Fruit fly (Drosophila melanogaster) whole organism, embryonic: ENCODE data around the gene Erk7.

Experiments used
- Bteb2 ChIP-seq: fragments of 200-800 bp; sonication (Bioruptor generic); optimal IDR thresholded peaks from 2 replicates; lab custom pipeline; 2016; ENCODE audit warnings: missing biosample characterization, missing genetic modification characterization
- CG10274 ChIP-seq: fragments of 200-800 bp; sonication (Bioruptor generic); optimal IDR thresholded peaks from 3 replicates; lab custom pipeline; 2017; ENCODE audit warnings: missing biosample characterization, mild to moderate bottlenecking, missing genetic modification characterization
- CG10462 ChIP-seq: fragments of 200-800 bp; sonication (Bioruptor generic); optimal IDR thresholded peaks from 2 replicates; lab custom pipeline; 2016; ENCODE audit warnings: missing biosample characterization, missing genetic modification characterization
- CG11247 ChIP-seq: fragments of 200-800 bp; sonication (Bioruptor generic); IDR thresholded peaks from 2 replicates; pipeline ENCODE4 v1.3.6; 2022; ENCODE audit warnings: missing biosample characterization, missing genetic modification characterization
- CG12299 ChIP-seq: fragments of 200-800 bp; sonication (Bioruptor generic); optimal IDR thresholded peaks from 2 replicates; lab custom pipeline; 2018; ENCODE audit warnings: missing biosample characterization, mild to moderate bottlenecking, missing genetic modification characterization
- CG13287 ChIP-seq: fragments of 200-800 bp; sonication (Bioruptor generic); IDR thresholded peaks from 2 replicates; pipeline ENCODE4 v1.3.6; 2022; ENCODE audit warnings: missing biosample characterization, missing genetic modification characterization; ENCODE audit not compliant: partially characterized antibody
- CG13424 ChIP-seq: fragments of 200-800 bp; sonication (Bioruptor generic); optimal IDR thresholded peaks from 2 replicates; lab custom pipeline; 2019; ENCODE audit warnings: missing biosample characterization, mild to moderate bottlenecking, missing genetic modification characterization, moderate library complexity
- CG13775 ChIP-seq: fragments of 200-800 bp; sonication (Bioruptor generic); optimal IDR thresholded peaks from 3 replicates; lab custom pipeline; 2017; ENCODE audit warnings: missing biosample characterization, mild to moderate bottlenecking, missing genetic modification characterization
- CG15011 ChIP-seq: fragments of 200-800 bp; sonication (Bioruptor generic); optimal IDR thresholded peaks from 3 replicates; lab custom pipeline; 2018; ENCODE audit warnings: missing biosample characterization, mild to moderate bottlenecking, missing genetic modification characterization
- CG15696 ChIP-seq: fragments of 200-800 bp; sonication (Bioruptor generic); optimal IDR thresholded peaks from 2 replicates; lab custom pipeline; 2019; ENCODE audit warnings: missing biosample characterization, mild to moderate bottlenecking, missing genetic modification characterization, moderate library complexity
- CG2199 ChIP-seq: fragments of 200-800 bp; sonication (Bioruptor generic); IDR thresholded peaks from 3 replicates; pipeline ENCODE4 v1.3.6; 2022; ENCODE audit warnings: missing biosample characterization, missing genetic modification characterization
- CG2712 ChIP-seq: fragments of 200-800 bp; optimal IDR thresholded peaks from 3 replicates; lab custom pipeline; 2019; ENCODE audit warnings: missing biosample characterization, mild to moderate bottlenecking, missing genetic modification characterization, moderate library complexity
- CG31388 ChIP-seq: fragments of 200-800 bp; sonication (Bioruptor generic); optimal IDR thresholded peaks from 2 replicates; lab custom pipeline; 2016; ENCODE audit warnings: missing biosample characterization, missing genetic modification characterization
- CG4707 ChIP-seq: fragments of 200-800 bp; sonication (Bioruptor generic); optimal IDR thresholded peaks from 2 replicates; lab custom pipeline; 2018; ENCODE audit warnings: missing biosample characterization, mild to moderate bottlenecking, missing genetic modification characterization, moderate library complexity
- CG6272 ChIP-seq: fragments of 200-800 bp; sonication (Bioruptor generic); IDR thresholded peaks from 2 replicates; pipeline ENCODE4 v1.3.6; 2022; ENCODE audit warnings: missing biosample characterization, missing genetic modification characterization
- CG7357 ChIP-seq: fragments of 200-800 bp; sonication (Bioruptor generic); IDR thresholded peaks from 3 replicates; pipeline ENCODE4 v1.3.6; 2022; ENCODE audit warnings: missing biosample characterization, missing genetic modification characterization
- CG7556 ChIP-seq: fragments of 200-800 bp; sonication (Bioruptor generic); optimal IDR thresholded peaks from 2 replicates; lab custom pipeline; 2017; ENCODE audit warnings: missing biosample characterization, mild to moderate bottlenecking, missing genetic modification characterization
- CHES-1-like ChIP-seq: fragments of 200-800 bp; sonication (Bioruptor generic); optimal IDR thresholded peaks from 2 replicates; lab custom pipeline; 2016; ENCODE audit warnings: missing biosample characterization, missing genetic modification characterization
- Dip2 ChIP-seq: fragments of 200-800 bp; sonication (Bioruptor generic); IDR thresholded peaks from 2 replicates; pipeline ENCODE4 v1.3.6; 2022; ENCODE audit warnings: missing biosample characterization, missing genetic modification characterization
- Dp ChIP-seq: fragments of 200-800 bp; sonication (Bioruptor generic); optimal IDR thresholded peaks from 2 replicates; lab custom pipeline; 2018; ENCODE audit warnings: missing biosample characterization, mild to moderate bottlenecking, missing genetic modification characterization, moderate library complexity
- Drgx ChIP-seq: fragments of 200-800 bp; sonication (Bioruptor generic); IDR thresholded peaks from 2 replicates; pipeline ENCODE4 v1.3.6; 2022; ENCODE audit warnings: missing biosample characterization, missing genetic modification characterization
- HmgZ ChIP-seq: fragments of 200-800 bp; sonication (Bioruptor generic); optimal IDR thresholded peaks from 2 replicates; lab custom pipeline; 2018; ENCODE audit warnings: missing biosample characterization, mild to moderate bottlenecking, missing genetic modification characterization
- Mad ChIP-seq: fragments of 200-800 bp; sonication (Bioruptor generic); optimal IDR thresholded peaks from 2 replicates; lab custom pipeline; 2016; ENCODE audit warnings: missing biosample characterization, missing genetic modification characterization
- Mes4 ChIP-seq: fragments of 200-800 bp; sonication (Bioruptor generic); optimal IDR thresholded peaks from 2 replicates; lab custom pipeline; 2016; ENCODE audit warnings: missing biosample characterization, missing genetic modification characterization
- Nf-YB ChIP-seq: fragments of 200-800 bp; sonication (Bioruptor generic); optimal IDR thresholded peaks from 3 replicates; lab custom pipeline; 2019; ENCODE audit warnings: missing biosample characterization, mild to moderate bottlenecking, missing genetic modification characterization, moderate library complexity
- Poxn ChIP-seq: fragments of 200-800 bp; sonication (Bioruptor generic); IDR thresholded peaks from 2 replicates; pipeline ENCODE4 v1.3.6; 2022; ENCODE audit warnings: missing biosample characterization, missing genetic modification characterization
- aop ChIP-seq: fragments of 200-800 bp; sonication (Bioruptor generic); IDR thresholded peaks from 2 replicates; pipeline ENCODE4 v1.3.6; 2022; ENCODE audit warnings: missing biosample characterization, missing genetic modification characterization
- bcd ChIP-seq: fragments of 200-800 bp; sonication (Bioruptor generic); optimal IDR thresholded peaks from 2 replicates; lab custom pipeline; 2017; ENCODE audit warnings: missing biosample characterization, mild to moderate bottlenecking, missing genetic modification characterization
- bigmax ChIP-seq: fragments of 200-800 bp; sonication (Bioruptor generic); optimal IDR thresholded peaks from 2 replicates; lab custom pipeline; 2018; ENCODE audit warnings: missing biosample characterization, mild to moderate bottlenecking, missing genetic modification characterization
- crp ChIP-seq, 2 experiments: fragments of 200-800 bp; sonication (Bioruptor generic); optimal IDR thresholded peaks; 2 replicates in 1 of 2; 3 replicates in 1 of 2; lab custom pipeline; 2017; ENCODE audit warnings: missing biosample characterization in 2 of 2, missing genetic modification characterization in 2 of 2, mild to moderate bottlenecking in 1 of 2, moderate library complexity in 1 of 2
- da ChIP-seq: fragments of 200-800 bp; sonication (Bioruptor generic); optimal IDR thresholded peaks from 2 replicates; lab custom pipeline; 2016; ENCODE audit warnings: missing biosample characterization, missing genetic modification characterization
- dmrt99B ChIP-seq: fragments of 200-800 bp; sonication (Bioruptor generic); optimal IDR thresholded peaks from 2 replicates; lab custom pipeline; 2018; ENCODE audit warnings: missing biosample characterization, mild to moderate bottlenecking, missing genetic modification characterization, moderate library complexity
- ems ChIP-seq: fragments of 200-800 bp; sonication (Bioruptor generic); optimal IDR thresholded peaks from 3 replicates; lab custom pipeline; 2016; ENCODE audit warnings: missing biosample characterization, missing genetic modification characterization
- esg ChIP-seq: fragments of 200-800 bp; sonication (Bioruptor generic); conservative IDR thresholded peaks from 2 replicates; pipeline ENCODE4 v1.3.6; 2022; ENCODE audit warnings: missing biosample characterization, missing genetic modification characterization
- eve ChIP-seq, 2 experiments: fragments of >200 bp; optimal IDR thresholded peaks; 2 replicates each; lab custom pipeline; 2017; ENCODE audit warnings: missing biosample characterization in 2 of 2, missing genetic modification characterization in 2 of 2
- grau ChIP-seq: fragments of 200-800 bp; optimal IDR thresholded peaks from 3 replicates; lab custom pipeline; 2019; ENCODE audit warnings: missing biosample characterization, mild to moderate bottlenecking, missing genetic modification characterization, moderate library complexity
- ham ChIP-seq: fragments of 200-800 bp; sonication (Bioruptor generic); IDR thresholded peaks from 2 replicates; pipeline ENCODE4 v1.3.6; 2022; ENCODE audit warnings: missing biosample characterization, missing genetic modification characterization
- hb ChIP-seq: fragments of 200-800 bp; sonication (Bioruptor generic); IDR thresholded peaks from 3 replicates; pipeline ENCODE4 v1.3.6; 2022; ENCODE audit warnings: missing biosample characterization, missing genetic modification characterization; ENCODE audit not compliant: partially characterized antibody
- her ChIP-seq: fragments of 200-800 bp; sonication (Bioruptor generic); optimal IDR thresholded peaks from 2 replicates; lab custom pipeline; 2016; ENCODE audit warnings: missing biosample characterization, missing genetic modification characterization
- lbe ChIP-seq: fragments of 200-800 bp; sonication (Bioruptor generic); optimal IDR thresholded peaks from 2 replicates; lab custom pipeline; 2016; ENCODE audit warnings: missing biosample characterization, mild to moderate bottlenecking, missing genetic modification characterization
- lov ChIP-seq, 2 experiments: fragments of 200-800 bp in 1 of 2; fragments of >200 bp in 1 of 2; sonication (Bioruptor generic) in 1 of 2; IDR thresholded peaks in 1 of 2; optimal IDR thresholded peaks in 1 of 2; 2 replicates in 1 of 2; 3 replicates in 1 of 2; pipeline versions ENCODE4 v1.3.6 to Lab custom; 2017 to 2022; ENCODE audit warnings: missing biosample characterization in 1 of 2, missing genetic modification characterization in 1 of 2
- oc ChIP-seq: fragments of 200-800 bp; sonication (Bioruptor generic); optimal IDR thresholded peaks from 2 replicates; lab custom pipeline; 2018; ENCODE audit warnings: missing biosample characterization, mild to moderate bottlenecking, missing genetic modification characterization, moderate library complexity
- otp ChIP-seq: fragments of 200-800 bp; sonication (Bioruptor generic); IDR thresholded peaks from 3 replicates; pipeline ENCODE4, ENCODE4 v1.3.6; 2022; ENCODE audit warnings: missing biosample characterization, missing genetic modification characterization
- pum ChIP-seq: fragments of 200-800 bp; sonication (Bioruptor generic); optimal IDR thresholded peaks from 2 replicates; lab custom pipeline; 2016; ENCODE audit warnings: missing biosample characterization, missing genetic modification characterization
- ranshi ChIP-seq: fragments of 200-800 bp; sonication (Bioruptor generic); IDR thresholded peaks from 2 replicates; pipeline ENCODE4 v1.3.6; 2022; ENCODE audit warnings: missing biosample characterization, missing genetic modification characterization
- schlank ChIP-seq: fragments of 200-800 bp; sonication (Bioruptor generic); optimal IDR thresholded peaks from 2 replicates; lab custom pipeline; 2018; ENCODE audit warnings: missing biosample characterization, mild to moderate bottlenecking, missing genetic modification characterization
- slbo ChIP-seq: fragments of 200-800 bp; sonication (Bioruptor generic); IDR thresholded peaks from 2 replicates; pipeline ENCODE4 v1.3.6; 2022; ENCODE audit warnings: missing biosample characterization, missing genetic modification characterization
- stc ChIP-seq: fragments of 200-800 bp; sonication (Bioruptor generic); IDR thresholded peaks from 2 replicates; pipeline ENCODE4 v1.3.6; 2022; ENCODE audit warnings: missing biosample characterization, missing genetic modification characterization
- tin ChIP-seq: fragments of 200-800 bp; sonication (Bioruptor generic); optimal IDR thresholded peaks from 3 replicates; lab custom pipeline; 2016; ENCODE audit warnings: missing biosample characterization, missing genetic modification characterization
- wor ChIP-seq: fragments of 200-800 bp; sonication (Bioruptor generic); IDR thresholded peaks from 2 replicates; pipeline ENCODE4 v1.3.6; 2022; ENCODE audit warnings: missing biosample characterization, missing genetic modification characterization
- z ChIP-seq: fragments of 200-800 bp; sonication (Bioruptor generic); IDR thresholded peaks from 3 replicates; pipeline ENCODE4 v1.3.6; 2022; ENCODE audit warnings: missing biosample characterization, missing genetic modification characterization

Erk7 gene

DNA sequence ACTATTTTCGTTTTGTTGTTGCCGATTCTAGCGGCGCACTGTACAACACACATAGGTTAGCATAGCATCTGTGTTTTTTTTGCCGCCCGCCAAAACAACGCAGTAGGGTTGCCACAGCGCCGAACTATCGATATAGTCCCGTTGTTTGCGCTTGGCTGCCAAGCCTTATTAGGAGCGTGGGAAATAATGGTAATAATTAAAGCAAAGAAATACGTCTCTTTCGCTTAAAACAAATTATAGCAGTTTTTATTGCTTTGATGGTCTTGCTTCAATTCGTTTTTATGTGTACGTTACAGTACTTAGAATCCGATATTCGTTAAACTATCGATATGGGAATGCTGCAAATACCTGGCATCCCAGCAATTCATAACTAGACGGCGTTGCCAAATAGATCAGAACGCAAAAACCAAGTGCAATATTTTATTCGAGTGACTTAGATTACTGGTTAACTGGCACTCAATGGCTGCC is 24.0 kb downstream of the Erk7 start, which contains the start of the genes mxc and Larp7 (continued):
- TF ChIP-seq pum (GFP tag; lab: Kevin White, UChicago) = peak; percentile 63
- TF ChIP-seq ranshi (GFP tag; lab: Robert Waterston, UW) = no peak
- no peak for TF ChIP-seq lbe (GFP tag; lab: Kevin White, UChicago)
- no peak for TF ChIP-seq CG2199 (GFP tag; lab: Robert Waterston, UW)
- TF ChIP-seq otp = no peak
- peak; percentile 47 for TF ChIP-seq Mad (GFP tag; lab: Kevin White, UChicago)
- TF ChIP-seq eve (GFP tag; optimal IDR thresholded peaks at IDR 0.05; lab: Kevin White, UChicago) = no peak
- 0 out of 2 replicates have a peak, but pooled peaks have one; percentile 20 for TF ChIP-seq CG11247 (GFP tag; lab: Robert Waterston, UW)
- peak; percentile 49 for TF ChIP-seq bcd (GFP tag; lab: Kevin White, UChicago)
- TF ChIP-seq CG13287 (GFP tag; lab: Robert Waterston, UW) = peak; percentile 85
- TF ChIP-seq Nf-YB (GFP tag; lab: Kevin White, UChicago) = peak; percentile 2
- TF ChIP-seq grau = peak; percentile 55
- peak; percentile 77 for TF ChIP-seq HmgZ (tag; lab: Kevin White, UChicago)
- TF ChIP-seq oc (tag; lab: Kevin White, UChicago) = no peak
- TF ChIP-seq her (GFP tag; lab: Kevin White, UChicago) = peak; percentile 48
- TF ChIP-seq CG10462 (GFP tag; lab: Kevin White, UChicago) = peak; percentile 32
- peak; percentile 16; the same call in 1 of the 2 replicates for TF ChIP-seq stc (GFP tag; lab: Robert Waterston, UW)
- peak; percentile 63 for TF ChIP-seq tin (GFP tag; lab: Kevin White, UChicago)
- TF ChIP-seq CG10274 = no peak
- peak; percentile 64 for TF ChIP-seq CG2712 (tag; lab: Kevin White, UChicago)
- peak; percentile 39; the same call in 1 of the 2 replicates for TF ChIP-seq wor
- peak; percentile 68 for TF ChIP-seq Dp (GFP tag; lab: Kevin White, UChicago)
- no peak for TF ChIP-seq Dip2
- no peak for TF ChIP-seq CG4707 (GFP tag; lab: Kevin White, UChicago)
- peak; percentile 60; the same call in 1 of the 3 replicates for TF ChIP-seq CG7357 (GFP tag; lab: Robert Waterston, UW)
- TF ChIP-seq crp (GFP tag; optimal IDR thresholded peaks at IDR 0.05; lab: Kevin White, UChicago) = peak in 1 of 2 experiments; percentile 57
- TF ChIP-seq CG31388 (GFP tag; lab: Kevin White, UChicago) = no peak
- TF ChIP-seq schlank (tag; lab: Kevin White, UChicago) = no peak
- peak; percentile 40 for TF ChIP-seq Mes4 (GFP tag; lab: Kevin White, UChicago)
- no peak for TF ChIP-seq dmrt99B (tag; lab: Kevin White, UChicago)
- peak; percentile 72 for TF ChIP-seq slbo (GFP tag; lab: Robert Waterston, UW)
- TF ChIP-seq CHES-1-like = peak; percentile 78
- TF ChIP-seq Drgx (GFP tag; lab: Robert Waterston, UW) = no peak
- TF ChIP-seq hb (GFP tag; lab: Robert Waterston, UW) = peak; percentile 88
- no peak for TF ChIP-seq ham
- TF ChIP-seq CG15011 (GFP tag; lab: Kevin White, UChicago) = no peak
- peak; percentile 54 for TF ChIP-seq CG15696 (tag; lab: Kevin White, UChicago)
- no peak for TF ChIP-seq Poxn (GFP tag; lab: Robert Waterston, UW)
- peak; percentile 40; the same call in 1 of the 2 replicates for TF ChIP-seq esg
- TF ChIP-seq z (GFP tag; lab: Robert Waterston, UW) = no peak
- no peak for TF ChIP-seq CG7556 (GFP tag; lab: Kevin White, UChicago)
- TF ChIP-seq bigmax (GFP tag; lab: Kevin White, UChicago) = peak; percentile 49
- TF ChIP-seq ems (GFP tag; lab: Kevin White, UChicago) = peak; percentile 37
- TF ChIP-seq aop (GFP tag; lab: Robert Waterston, UW) = no peak
- TF ChIP-seq da = peak; percentile 70
- TF ChIP-seq Bteb2 (GFP tag; lab: Kevin White, UChicago) = peak; percentile 53
- TF ChIP-seq CG13775 (GFP tag; lab: Kevin White, UChicago) = peak; percentile 61
- peak; percentile 8 for TF ChIP-seq CG12299 (tag; lab: Kevin White, UChicago)
- no peak for TF ChIP-seq lov (optimal IDR thresholded peaks at IDR 0.05; lab: Kevin White, UChicago)
- TF ChIP-seq lov (GFP tag; IDR thresholded peaks at IDR 0.05; lab: Robert Waterston, UW) = no peak
- peak; percentile 59 for TF ChIP-seq CG6272 (GFP tag; lab: Robert Waterston, UW)
- TF ChIP-seq CG13424 (tag; lab: Kevin White, UChicago) = peak; percentile 72
